Fruit fly (Drosophila melanogaster): ENCODE results near the gene CG31787.
A peak's percentile ranks its signal among the peaks of the same experiment; 100 is the strongest.

The CG31787 gene

DNA sequence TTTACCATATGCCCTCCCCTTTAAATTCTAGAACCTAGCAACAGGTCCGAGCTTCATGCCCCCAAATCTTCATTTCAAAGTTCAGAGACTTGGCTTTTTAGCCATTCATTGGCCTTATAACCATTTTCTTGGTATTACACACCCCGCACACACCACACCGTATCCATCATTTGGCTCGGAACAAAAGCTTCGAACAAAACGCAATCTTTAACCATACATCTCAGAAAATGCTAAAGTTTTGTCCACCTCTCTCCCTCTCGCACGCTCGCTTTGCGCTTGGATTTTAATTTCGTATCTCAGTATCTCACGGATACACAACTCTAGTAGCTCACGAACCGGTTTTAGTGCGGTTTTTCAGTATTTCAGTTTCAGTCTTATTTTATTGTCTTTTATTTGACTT, 41.5 kb upstream of the CG31787 start (continued):
- TF ChIP-seq CG8290 (GFP tag; optimal IDR thresholded peaks at IDR 0.05) = no peak
- peak in 1 of 2 experiments; percentile 20 for TF ChIP-seq CG8290 (tag; optimal IDR thresholded peaks at IDR 0.05)
- TF ChIP-seq CG7556 (GFP tag; optimal IDR thresholded peaks at IDR 0.05) = no peak
- no peak for TF ChIP-seq CG9609 (GFP tag; optimal IDR thresholded peaks at IDR 0.05)
- TF ChIP-seq Asciz (GFP tag; optimal IDR thresholded peaks at IDR 0.05) = no peak
- no peak for TF ChIP-seq bbx (GFP tag; IDR thresholded peaks at IDR 0.05; ENCODE audit: partially characterized antibody)
- TF ChIP-seq Xrp1 (GFP tag; IDR thresholded peaks at IDR 0.05) = no peak
- TF ChIP-seq wek (GFP tag; optimal IDR thresholded peaks at IDR 0.05) = no peak
- TF ChIP-seq row (GFP tag; IDR thresholded peaks at IDR 0.05) = no peak
- peak; percentile 19 for TF ChIP-seq Med (GFP tag)
- no peak for TF ChIP-seq CG10147 (GFP tag; optimal IDR thresholded peaks at IDR 0.05)
- no peak for TF ChIP-seq Awh (GFP tag; IDR thresholded peaks at IDR 0.05)
- no peak for TF ChIP-seq lbe (GFP tag; optimal IDR thresholded peaks at IDR 0.05)
- no peak for TF ChIP-seq chm (GFP tag; IDR thresholded peaks at IDR 0.05)
- TF ChIP-seq CG34422 (GFP tag; IDR thresholded peaks at IDR 0.05) = no peak
- TF ChIP-seq aop (GFP tag; IDR thresholded peaks at IDR 0.05) = no peak
- TF ChIP-seq CG31224 (GFP tag; IDR thresholded peaks at IDR 0.05) = no peak
- TF ChIP-seq CG15073 (GFP tag; optimal IDR thresholded peaks at IDR 0.05) = no peak

DNA sequence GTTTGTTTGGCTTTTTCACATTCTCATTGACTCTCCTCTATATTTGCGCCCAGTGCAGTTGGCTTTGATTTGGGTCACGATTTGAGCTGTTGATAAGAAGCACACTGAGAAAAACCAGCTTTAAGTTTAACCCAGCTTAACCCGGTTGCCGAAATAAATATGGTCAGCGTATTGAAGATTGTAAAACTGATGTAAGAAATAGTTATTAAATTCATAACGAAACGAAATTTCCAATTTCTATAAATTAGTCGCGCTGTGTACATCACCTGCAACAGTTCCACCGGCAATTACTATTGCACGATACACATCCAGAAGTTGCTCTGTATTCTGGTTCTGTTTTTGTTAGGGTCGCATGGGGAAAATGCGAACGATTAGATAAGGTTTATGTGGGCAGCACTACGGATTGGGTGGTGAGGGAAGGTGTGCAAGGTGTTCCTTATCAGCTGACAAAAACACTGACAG, 39.6 kb upstream of the CG31787 start:
- peak; percentile 88 for TF ChIP-seq Awh (GFP tag; IDR thresholded peaks at IDR 0.05)
- peak; percentile 65 for TF ChIP-seq CG12744 (GFP tag; optimal IDR thresholded peaks at IDR 0.05)
- TF ChIP-seq Hmx (GFP tag; optimal IDR thresholded peaks at IDR 0.05) = peak; percentile 30
- peak; percentile 75 for TF ChIP-seq BtbVII (GFP tag; optimal IDR thresholded peaks at IDR 0.05)
- TF ChIP-seq CG32767 (GFP tag; IDR thresholded peaks at IDR 0.05) = peak; percentile 72
- TF ChIP-seq Hr78 (GFP tag; optimal IDR thresholded peaks at IDR 0.05) = peak in 1 of 2 experiments; percentile 82
- peak; percentile 6 for TF ChIP-seq gro (GFP tag; optimal IDR thresholded peaks at IDR 0.05)
- peak; percentile 57 for TF ChIP-seq Vsx1 (GFP tag; optimal IDR thresholded peaks at IDR 0.05)
- TF ChIP-seq CG15696 (tag; optimal IDR thresholded peaks at IDR 0.05) = peak; percentile 75
- peak; percentile 79 for TF ChIP-seq HmgZ (tag; optimal IDR thresholded peaks at IDR 0.05)
- peak; percentile 74 for TF ChIP-seq CG1792 (GFP tag; optimal IDR thresholded peaks at IDR 0.05)
- TF ChIP-seq CG6791 (GFP tag; IDR thresholded peaks at IDR 0.05; ENCODE audit: partially characterized antibody) = no peak
- TF ChIP-seq CG4707 (GFP tag; optimal IDR thresholded peaks at IDR 0.05) = peak; percentile 75
- TF ChIP-seq eyg (GFP tag; optimal IDR thresholded peaks at IDR 0.05) = peak; percentile 44
- peak; percentile 71 for TF ChIP-seq CG2202 (tag; optimal IDR thresholded peaks at IDR 0.05)
- peak; percentile 73 for TF ChIP-seq CG4730 (GFP tag; IDR thresholded peaks at IDR 0.05)
- TF ChIP-seq psq (GFP tag; optimal IDR thresholded peaks at IDR 0.05) = peak; percentile 43
- peak; percentile 90 for TF ChIP-seq CG17361 (GFP tag; IDR thresholded peaks at IDR 0.05)
- no peak for TF ChIP-seq amos (GFP tag; IDR thresholded peaks at IDR 0.05; ENCODE audit: partially characterized antibody)
- TF ChIP-seq CG15514 (GFP tag; optimal IDR thresholded peaks at IDR 0.05) = peak; percentile 51
- peak; percentile 88 for TF ChIP-seq Ada2b (GFP tag; IDR thresholded peaks at IDR 0.05)
- peak; percentile 76 for TF ChIP-seq fd64A (GFP tag; optimal IDR thresholded peaks at IDR 0.05)
- peak; percentile 74 for TF ChIP-seq Mad (GFP tag; optimal IDR thresholded peaks at IDR 0.05)
- no peak for TF ChIP-seq Hey (tag; optimal IDR thresholded peaks at IDR 0.05)
- no peak for TF ChIP-seq yki (optimal IDR thresholded peaks at IDR 0.05)
- peak; percentile 64 for TF ChIP-seq repo (GFP tag; optimal IDR thresholded peaks at IDR 0.05)
- TF ChIP-seq gcm (GFP tag; optimal IDR thresholded peaks at IDR 0.05) = peak; percentile 84
- TF ChIP-seq CG4282 (GFP tag; optimal IDR thresholded peaks at IDR 0.05) = peak; percentile 61
- peak; percentile 88 for TF ChIP-seq ATbp (GFP tag; optimal IDR thresholded peaks at IDR 0.05)
- TF ChIP-seq en (GFP tag; optimal IDR thresholded peaks at IDR 0.05) = peak; percentile 81
- TF ChIP-seq Elba2 (GFP tag; optimal IDR thresholded peaks at IDR 0.05) = no peak
- no peak for TF ChIP-seq lbe (GFP tag; optimal IDR thresholded peaks at IDR 0.05)
- peak; percentile 88 for TF ChIP-seq chn (GFP tag; optimal IDR thresholded peaks at IDR 0.05)
- peak; percentile 87 for TF ChIP-seq CG17829 (tag; optimal IDR thresholded peaks at IDR 0.05)
- TF ChIP-seq Asciz (GFP tag; optimal IDR thresholded peaks at IDR 0.05) = peak; percentile 86
- peak; percentile 16 for TF ChIP-seq gcm2 (GFP tag; optimal IDR thresholded peaks at IDR 0.05)

All from whole organism, embryonic.